Worm (Caenorhabditis elegans) whole organism, young adult: ENCODE data around the gene clc-28.

Experiments
- F39B2.1 ChIP-seq: fragments of 200-800 bp; sonication (Bioruptor generic); IDR thresholded peaks from 2 replicates; pipeline ENCODE4 v1.3.6; 2022; ENCODE audit warnings: missing genetic modification reagents, missing genetic modification characterization, missing compliant biosample characterization
- F49E8.2 ChIP-seq: sonication (generic microtip); optimal IDR thresholded peaks from 3 replicates; lab custom pipeline; 2017; ENCODE audit warnings: missing genetic modification characterization, mild to moderate bottlenecking, missing compliant biosample characterization, antibody characterized with exemption, moderate library complexity; ENCODE audit not compliant: insufficient read depth
- akir-1 ChIP-seq: fragments of 200-800 bp; sonication (Bioruptor generic); optimal IDR thresholded peaks from 2 replicates; lab custom pipeline; 2018; ENCODE audit warnings: mild to moderate bottlenecking, missing genetic modification characterization, moderate library complexity, missing compliant biosample characterization
- attf-3 ChIP-seq: fragments of 200-800 bp; sonication (Bioruptor generic); conservative IDR thresholded peaks from 2 replicates; pipeline ENCODE4 v1.3.6; 2022; ENCODE audit warnings: missing genetic modification reagents, missing genetic modification characterization, missing compliant biosample characterization
- him-1 ChIP-seq: sonication (generic microtip); optimal IDR thresholded peaks from 2 replicates; lab custom pipeline; 2016; ENCODE audit warnings: missing genotype, missing genetic modification reagents, missing genetic modification characterization, missing compliant biosample characterization
- let-526 ChIP-seq: fragments of 200-800 bp; sonication (Bioruptor generic); IDR thresholded peaks from 2 replicates; pipeline ENCODE4 v1.3.6; 2022; ENCODE audit warnings: missing genetic modification reagents, missing genetic modification characterization, missing compliant biosample characterization
- lin-40 ChIP-seq: sonication (generic microtip); optimal IDR thresholded peaks from 2 replicates; lab custom pipeline; 2016; ENCODE audit warnings: missing genetic modification characterization, mild to moderate bottlenecking, missing compliant biosample characterization, missing genotype, missing genetic modification reagents
- madf-6 ChIP-seq: fragments of 200-800 bp; sonication (Bioruptor generic); IDR thresholded peaks from 2 replicates; pipeline ENCODE4 v1.3.6; 2022; ENCODE audit warnings: missing genetic modification reagents, missing genetic modification characterization, missing compliant biosample characterization
- nfya-1 ChIP-seq: sonication (generic microtip); optimal IDR thresholded peaks from 2 replicates; lab custom pipeline; 2017; ENCODE audit warnings: antibody characterized with exemption, missing compliant biosample characterization, missing genetic modification characterization, borderline replicate concordance; ENCODE audit not compliant: insufficient read depth
- nhr-27 ChIP-seq: fragments of 200-800 bp; sonication (Bioruptor generic); optimal IDR thresholded peaks from 2 replicates; lab custom pipeline; 2018; ENCODE audit warnings: mild to moderate bottlenecking, missing genetic modification characterization, moderate library complexity, missing compliant biosample characterization
- tbp1 ChIP-seq: fragments of 200-800 bp; sonication (Bioruptor generic); optimal IDR thresholded peaks from 2 replicates; lab custom pipeline; 2018; ENCODE audit warnings: mild to moderate bottlenecking, missing genetic modification characterization, missing compliant biosample characterization
- unc-62 ChIP-seq: fragments of 150-350 bp; optimal IDR thresholded peaks from 2 replicates; lab custom pipeline; 2014; ENCODE audit warnings: missing biosample characterization, missing genetic modification reagents, missing genetic modification characterization
- xnd-1 ChIP-seq: sonication (generic microtip); optimal IDR thresholded peaks from 2 replicates; lab custom pipeline; 2016; ENCODE audit warnings: missing genotype, missing genetic modification reagents, missing genetic modification characterization, missing compliant biosample characterization

ce11 chrIII:8331211-8331610 is 8.1 kb downstream of the clc-28 start, which contains the start of gene iglr-2:
- TF ChIP-seq attf-3 (GFP tag; lab: Robert Waterston, UW) (no peak), him-1 (tag; lab: Kevin White, UChicago) (no peak), nfya-1 (no peak), xnd-1 (tag; lab: Kevin White, UChicago) (no peak), tbp1 (GFP tag; lab: Kevin White, UChicago) (no peak), unc-62 (GFP tag; lab: Kevin White, UChicago) (no peak), akir-1 (GFP tag; lab: Kevin White, UChicago) (no peak), F49E8.2 (no peak), let-526 (no peak), madf-6 (GFP tag; lab: Robert Waterston, UW) (no peak), F39B2.1 (GFP tag; lab: Robert Waterston, UW) (no peak), nhr-27 (tag; lab: Kevin White, UChicago) (no peak), lin-40 (tag; lab: Kevin White, UChicago) (no peak)
